Worm (Caenorhabditis elegans) whole organism, L1 larva: ENCODE data around the gene cyp-14A2.

Source experiments
- C04F5.9 ChIP-seq: sonication (generic microtip); optimal IDR thresholded peaks from 2 replicates; lab custom pipeline; 2016; ENCODE audit warnings: missing genetic modification characterization, missing compliant biosample characterization
- C16A3.4 ChIP-seq: fragments of 150-350 bp; optimal IDR thresholded peaks from 2 replicates; lab custom pipeline; 2014; ENCODE audit warnings: missing biosample characterization, missing genetic modification characterization
- aha-1 ChIP-seq: fragments of 150-350 bp; optimal IDR thresholded peaks from 2 replicates; lab custom pipeline; 2014; ENCODE audit warnings: missing biosample characterization, missing genetic modification characterization
- aly-2 ChIP-seq: fragments of 150-350 bp; optimal IDR thresholded peaks from 2 replicates; lab custom pipeline; 2014; ENCODE audit warnings: missing biosample characterization, missing genetic modification characterization
- ceh-63 ChIP-seq: fragments of 200-800 bp; sonication (Bioruptor generic); optimal IDR thresholded peaks from 2 replicates; lab custom pipeline; 2018; ENCODE audit warnings: mild to moderate bottlenecking, missing genetic modification characterization, missing compliant biosample characterization
- dpl-1 ChIP-seq, 3 experiments: fragments of 150-350 bp in 2 of 3; sonication (generic microtip) in 1 of 3; optimal IDR thresholded peaks; 2 replicates each; lab custom pipeline; 2014 to 2017; ENCODE audit warnings: missing biosample characterization in 3 of 3, missing genetic modification characterization in 3 of 3, missing genetic modification reagents in 3 of 3
- efl-1 ChIP-seq, 4 experiments: fragments of 150-350 bp; optimal IDR thresholded peaks in 3 of 4; peaks in 1 of 4; 1 replicate in 1 of 4; 2 replicates in 3 of 4; lab custom pipeline; 2014; ENCODE audit warnings: missing biosample characterization in 2 of 4, missing genetic modification characterization in 2 of 4, missing genetic modification reagents in 2 of 4
- egl-13 ChIP-seq: sonication (generic microtip); optimal IDR thresholded peaks from 2 replicates; lab custom pipeline; 2016; ENCODE audit warnings: missing genotype, missing genetic modification reagents, missing genetic modification characterization, missing compliant biosample characterization
- elt-2 ChIP-seq: sonication (generic microtip); optimal IDR thresholded peaks from 2 replicates; lab custom pipeline; 2016; ENCODE audit warnings: missing genetic modification characterization, mild to moderate bottlenecking, inconsistent platforms, missing compliant biosample characterization, missing genetic modification reagents
- fkh-4 ChIP-seq: sonication (generic microtip); optimal IDR thresholded peaks from 2 replicates; lab custom pipeline; 2016; ENCODE audit warnings: missing compliant biosample characterization, missing genetic modification characterization, borderline replicate concordance
- fkh-8 ChIP-seq: sonication (generic microtip); optimal IDR thresholded peaks from 2 replicates; lab custom pipeline; 2016; ENCODE audit warnings: mild to moderate bottlenecking, missing genetic modification characterization, missing compliant biosample characterization
- fos-1 ChIP-seq: fragments of 150-350 bp; optimal IDR thresholded peaks from 2 replicates; lab custom pipeline; 2014; ENCODE audit warnings: missing biosample characterization, missing genetic modification characterization
- hlh-17 ChIP-seq: fragments of 200-800 bp; sonication (Bioruptor generic); optimal IDR thresholded peaks from 2 replicates; lab custom pipeline; 2018; ENCODE audit warnings: missing genetic modification characterization, mild to moderate bottlenecking, missing compliant biosample characterization, moderate library complexity, borderline replicate concordance
- isw-1 ChIP-seq: fragments of 200-800 bp; sonication (Bioruptor generic); IDR thresholded peaks from 2 replicates; pipeline ENCODE4 v1.3.6; 2022; ENCODE audit warnings: missing genetic modification characterization, missing compliant biosample characterization
- jun-1 ChIP-seq: fragments of 150-350 bp; optimal IDR thresholded peaks from 2 replicates; lab custom pipeline; 2014; ENCODE audit warnings: missing biosample characterization, missing genetic modification reagents, missing genetic modification characterization
- lin-13 ChIP-seq: fragments of 150-350 bp; optimal IDR thresholded peaks from 2 replicates; lab custom pipeline; 2014; ENCODE audit warnings: missing biosample characterization, missing genetic modification reagents, missing genetic modification characterization
- lin-14 ChIP-seq: fragments of 200-800 bp; sonication (Bioruptor generic); optimal IDR thresholded peaks from 2 replicates; lab custom pipeline; 2018; ENCODE audit warnings: mild to moderate bottlenecking, missing genetic modification characterization, moderate library complexity, missing compliant biosample characterization
- lin-15B ChIP-seq: fragments of 150-350 bp; sonication (generic microtip); optimal IDR thresholded peaks from 3 replicates; lab custom pipeline; 2014; ENCODE audit warnings: missing biosample characterization, missing genetic modification characterization
- lin-35 ChIP-seq, 2 experiments: fragments of 150-350 bp; optimal IDR thresholded peaks; 2 replicates each; lab custom pipeline; 2014; ENCODE audit warnings: missing biosample characterization in 2 of 2, missing genetic modification characterization in 2 of 2, missing genetic modification reagents in 2 of 2
- lsy-2 ChIP-seq, 2 experiments: fragments of 150-350 bp; optimal IDR thresholded peaks; 2 replicates each; lab custom pipeline; 2014; ENCODE audit warnings: missing biosample characterization in 2 of 2, missing genetic modification characterization in 2 of 2
- mab-9 ChIP-seq: fragments of 200-800 bp; sonication (Bioruptor generic); IDR thresholded peaks from 2 replicates; pipeline ENCODE4 v1.3.6; 2022; ENCODE audit warnings: missing genetic modification reagents, missing genetic modification characterization, missing compliant biosample characterization
- mdl-1 ChIP-seq, 2 experiments: fragments of 150-350 bp; optimal IDR thresholded peaks; 2 replicates each; lab custom pipeline; 2014 to 2017; ENCODE audit warnings: missing biosample characterization in 2 of 2, missing genetic modification characterization in 2 of 2, inconsistent platforms in 1 of 2
- mef-2 ChIP-seq: fragments of 150-350 bp; optimal IDR thresholded peaks from 2 replicates; lab custom pipeline; 2014; ENCODE audit warnings: missing biosample characterization, missing genetic modification characterization
- nhr-20 ChIP-seq: sonication (generic microtip); optimal IDR thresholded peaks from 2 replicates; lab custom pipeline; 2016; ENCODE audit warnings: mild to moderate bottlenecking, missing genetic modification characterization, missing compliant biosample characterization
- nhr-237 ChIP-seq: fragments of 150-350 bp; optimal IDR thresholded peaks from 2 replicates; lab custom pipeline; 2014; ENCODE audit warnings: missing biosample characterization, missing genetic modification characterization
- nhr-28 ChIP-seq: fragments of 150-350 bp; optimal IDR thresholded peaks from 2 replicates; lab custom pipeline; 2014; ENCODE audit warnings: missing biosample characterization, missing genetic modification characterization
- nhr-71 ChIP-seq: sonication (generic microtip); optimal IDR thresholded peaks from 2 replicates; lab custom pipeline; 2016; ENCODE audit warnings: mild to moderate bottlenecking, missing genetic modification characterization, moderate library complexity, missing compliant biosample characterization
- nhr-84 ChIP-seq: sonication (generic microtip); optimal IDR thresholded peaks from 2 replicates; lab custom pipeline; 2017; ENCODE audit warnings: missing biosample characterization, missing genetic modification characterization
- nhr-85 ChIP-seq: sonication (generic microtip); peaks from one replicate; lab custom pipeline; 2016; ENCODE audit warnings: missing genetic modification characterization, inconsistent platforms, missing compliant biosample characterization
- nhr-90 ChIP-seq: sonication (generic microtip); optimal IDR thresholded peaks from 2 replicates; lab custom pipeline; 2016; ENCODE audit warnings: mild to moderate bottlenecking, missing genetic modification characterization, missing compliant biosample characterization; ENCODE audit not compliant: poor library complexity
- pag-3 ChIP-seq: sonication (generic microtip); optimal IDR thresholded peaks from 2 replicates; lab custom pipeline; 2017; ENCODE audit warnings: missing genetic modification characterization, mild to moderate bottlenecking, missing compliant biosample characterization, antibody characterized with exemption, borderline replicate concordance; ENCODE audit not compliant: insufficient read depth
- pax-3 ChIP-seq: fragments of 200-800 bp; sonication (Bioruptor generic); optimal IDR thresholded peaks from 2 replicates; lab custom pipeline; 2018; ENCODE audit warnings: mild to moderate bottlenecking, missing genetic modification characterization, moderate library complexity, missing compliant biosample characterization
- rnt-1 ChIP-seq: sonication (generic microtip); optimal IDR thresholded peaks from 2 replicates; lab custom pipeline; 2016; ENCODE audit warnings: mild to moderate bottlenecking, missing genetic modification characterization, moderate library complexity, missing compliant biosample characterization
- snu-23 ChIP-seq: sonication (generic microtip); optimal IDR thresholded peaks from 2 replicates; lab custom pipeline; 2016; ENCODE audit warnings: missing genetic modification characterization, missing compliant biosample characterization
- sox-4 ChIP-seq: sonication (generic microtip); optimal IDR thresholded peaks from 2 replicates; lab custom pipeline; 2016; ENCODE audit warnings: missing genetic modification characterization, missing compliant biosample characterization
- unc-130 ChIP-seq: fragments of 150-350 bp; optimal IDR thresholded peaks from 2 replicates; lab custom pipeline; 2017; ENCODE audit warnings: missing biosample characterization, missing genetic modification characterization, inconsistent platforms
- unc-30 ChIP-seq: sonication (generic microtip); optimal IDR thresholded peaks from 2 replicates; lab custom pipeline; 2017; ENCODE audit warnings: missing biosample characterization, missing genetic modification characterization
- zag-1 ChIP-seq: fragments of 150-350 bp; optimal IDR thresholded peaks from 2 replicates; lab custom pipeline; 2014; ENCODE audit warnings: missing biosample characterization, missing genetic modification characterization
- ztf-11 ChIP-seq, 2 experiments: sonication (generic microtip); optimal IDR thresholded peaks; 2 replicates each; lab custom pipeline; 2016 to 2017; ENCODE audit warnings: missing genetic modification characterization in 2 of 2, missing biosample characterization in 1 of 2, missing compliant biosample characterization in 1 of 2
- ztf-4 ChIP-seq: fragments of 150-350 bp; optimal IDR thresholded peaks from 2 replicates; lab custom pipeline; 2014; ENCODE audit warnings: missing biosample characterization, missing genetic modification characterization

Gene cyp-14A2

ce11 chrX:13250163-13250562 lies 19.3 kb downstream of the cyp-14A2 start (continued):
- TF ChIP-seq nhr-90 (tag; lab: Kevin White, UChicago) (peak; percentile 64), fos-1 (tag; lab: Kevin White, UChicago) (no peak), nhr-20 (peak; percentile 89), dpl-1 (GFP tag; optimal IDR thresholded peaks at IDR 0.05; lab: Kevin White, UChicago) (peak in 1 of 3 experiments; percentile 7), rnt-1 (tag; lab: Kevin White, UChicago) (peak; percentile 23), lsy-2 (tag; optimal IDR thresholded peaks at IDR 0.05; lab: Kevin White, UChicago) (peak in 1 of 2 experiments; percentile 30)

ce11 chrX:13249102-13249501 lies 20.4 kb downstream of the cyp-14A2 start:
- TF ChIP-seq nhr-71 (tag; lab: Kevin White, UChicago) = peak; percentile 4
- TF ChIP-seq fkh-8 (tag; lab: Kevin White, UChicago) = peak; percentile 39
- TF ChIP-seq C04F5.9 (tag; lab: Kevin White, UChicago) = no peak

DNA sequence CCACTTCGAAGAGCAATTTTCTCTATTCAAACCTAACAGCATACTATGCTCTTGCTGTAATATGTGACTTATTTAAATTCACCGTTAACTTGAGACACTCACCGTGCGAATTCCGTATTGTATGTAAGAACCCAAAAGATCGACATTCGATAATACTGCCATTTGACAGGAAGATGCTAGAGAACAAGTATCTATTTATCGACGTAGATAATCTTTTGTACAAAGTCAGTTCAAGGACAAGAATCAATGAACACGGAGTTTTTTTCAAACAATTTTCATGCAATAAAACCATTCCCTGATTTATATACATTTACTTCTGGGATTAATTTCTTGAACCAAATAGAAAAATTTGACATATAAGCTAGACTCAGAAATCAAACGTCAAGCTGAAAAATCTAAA lies 21.2 kb downstream of the cyp-14A2 start, which contains the start of gene K08H2.7:
Gene K08H2.7, minus strand, starts transcription at position 173 of the 400 bp plus-strand sequence.
- TF ChIP-seq mef-2 (tag; lab: Kevin White, UChicago) (no peak), lin-15B (tag; lab: Kevin White, UChicago) (no peak), nhr-71 (tag; lab: Kevin White, UChicago) (peak; percentile 25), nhr-20 (peak; percentile 45), snu-23 (GFP tag; lab: Kevin White, UChicago) (peak; percentile 0), lin-13 (GFP tag; lab: Kevin White, UChicago) (no peak), egl-13 (tag; lab: Kevin White, UChicago) (no peak), zag-1 (tag; lab: Kevin White, UChicago) (no peak), lin-14 (peak; percentile 60), nhr-85 (tag; lab: Kevin White, UChicago) (peak; percentile 87)

DNA sequence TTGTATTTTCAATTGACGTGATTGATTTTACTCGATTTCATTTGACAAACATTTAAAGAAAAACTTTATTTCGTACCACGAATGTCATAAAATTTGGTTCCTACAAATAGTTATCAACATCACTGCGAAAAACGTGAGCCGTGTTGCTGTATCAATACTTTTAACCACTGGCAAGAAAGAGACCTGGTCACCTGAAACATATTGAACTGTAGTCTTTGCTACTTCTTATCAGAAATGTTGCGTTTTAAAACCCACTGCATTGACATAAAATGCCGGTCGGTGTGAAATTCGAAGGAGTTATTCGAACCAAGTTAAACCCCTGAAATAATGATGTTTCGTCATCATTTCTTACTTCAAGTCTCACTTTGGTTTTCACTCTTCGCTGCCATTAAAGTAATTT lies 21.9 kb downstream of the cyp-14A2 start:
- TF ChIP-seq nhr-28 (tag; lab: Kevin White, UChicago) (no peak), lin-15B (tag; lab: Kevin White, UChicago) (no peak), mab-9 (GFP tag; lab: Robert Waterston, UW) (no peak), lsy-2 (tag; optimal IDR thresholded peaks at IDR 0.05; lab: Kevin White, UChicago) (no peak), C16A3.4 (no peak), lin-35 (GFP tag; optimal IDR thresholded peaks at IDR 0.05; lab: Kevin White, UChicago) (peak in 1 of 2 experiments; percentile 29), jun-1 (tag; lab: Kevin White, UChicago) (no peak), ceh-63 (GFP tag; lab: Kevin White, UChicago) (no peak), elt-2 (peak; percentile 58), C04F5.9 (tag; lab: Kevin White, UChicago) (no peak), unc-130 (tag; lab: Kevin White, UChicago) (no peak), ztf-4 (tag; lab: Kevin White, UChicago) (no peak), efl-1 (optimal IDR thresholded peaks at IDR 0.05; lab: Kevin White, UChicago) (no peak), efl-1 (GFP tag; optimal IDR thresholded peaks at IDR 0.05 in 1 of 2; lab: Kevin White, UChicago) (peak in 1 of 2 experiments; percentile 78), nhr-237 (no peak), dpl-1 (GFP tag; optimal IDR thresholded peaks at IDR 0.05; lab: Kevin White, UChicago) (no peak), pax-3 (tag; lab: Kevin White, UChicago) (no peak), isw-1 (GFP tag; lab: Robert Waterston, UW) (no peak), snu-23 (GFP tag; lab: Kevin White, UChicago) (no peak), nhr-90 (tag; lab: Kevin White, UChicago) (no peak), aly-2 (tag; lab: Kevin White, UChicago) (no peak), hlh-17 (GFP tag; lab: Kevin White, UChicago) (no peak), sox-4 (tag; lab: Kevin White, UChicago) (no peak), aha-1 (tag; lab: Kevin White, UChicago) (no peak), unc-30 (tag; lab: Kevin White, UChicago) (no peak), nhr-84 (tag; lab: Kevin White, UChicago) (no peak), ztf-11 (tag; optimal IDR thresholded peaks at IDR 0.05; lab: Kevin White, UChicago) (no peak), lin-13 (GFP tag; lab: Kevin White, UChicago) (no peak), mdl-1 (tag; optimal IDR thresholded peaks at IDR 0.05; lab: Kevin White, UChicago) (peak in 1 of 2 experiments; percentile 6), pag-3 (no peak), fkh-4 (no peak)
